Fruit fly (Drosophila melanogaster): Measurements from ENCODE around the gene CG18787.
"Not testable (repeated sequence)": the region's sequence is repeated elsewhere in the genome, so short reads cannot be mapped to it uniquely, and the experiment has no call there.

CG18787 gene

dm6 chr2L:12002051-12002450 is 2.9 kb upstream of the CG18787 start, which contains the start of gene Hacd1:
Hacd1 (minus strand) TSS chr2L:12002266.
- TF ChIP-seq CG13287 (GFP tag; IDR thresholded peaks at IDR 0.05; ENCODE audit: partially characterized antibody) (no peak), D19A (tag; optimal IDR thresholded peaks at IDR 0.05) (peak; percentile 99), pzg (GFP tag; optimal IDR thresholded peaks at IDR 0.05) (peak; percentile 10), CG2712 (tag; optimal IDR thresholded peaks at IDR 0.05) (peak; percentile 12), Pdp1 (GFP tag; optimal IDR thresholded peaks at IDR 0.05) (peak in 1 of 2 experiments; percentile 53), Blimp-1 (GFP tag; optimal IDR thresholded peaks at IDR 0.05) (peak; percentile 45), ssp (GFP tag; IDR thresholded peaks at IDR 0.05) (no peak), stwl (tag; optimal IDR thresholded peaks at IDR 0.05) (peak; percentile 19), Deaf1 (tag; optimal IDR thresholded peaks at IDR 0.05) (peak; percentile 8), CG9797 (GFP tag; optimal IDR thresholded peaks at IDR 0.05) (peak; percentile 62), shn (GFP tag; optimal IDR thresholded peaks at IDR 0.05) (no peak), Hr51 (GFP tag; optimal IDR thresholded peaks at IDR 0.05) (no peak), CG8290 (GFP tag; optimal IDR thresholded peaks at IDR 0.05) (no peak), CG8290 (tag; optimal IDR thresholded peaks at IDR 0.05) (peak in 1 of 2 experiments; percentile 14), sug (tag; optimal IDR thresholded peaks at IDR 0.05) (peak; percentile 60), Med (GFP tag) (peak; percentile 64), Hr78 (GFP tag; optimal IDR thresholded peaks at IDR 0.05) (peak in 1 of 2 experiments; percentile 99), mirr (GFP tag; optimal IDR thresholded peaks at IDR 0.05) (peak; percentile 7), Nf-YB (GFP tag; optimal IDR thresholded peaks at IDR 0.05) (peak; percentile 68), gfzf (GFP tag; optimal IDR thresholded peaks at IDR 0.05) (peak; percentile 51), Stat92E (GFP tag; optimal IDR thresholded peaks at IDR 0.05) (peak in 1 of 3 experiments; percentile 4), ems (GFP tag; optimal IDR thresholded peaks at IDR 0.05) (no peak), MESR4 (GFP tag; optimal IDR thresholded peaks at IDR 0.05) (peak; percentile 74), CG17829 (tag; optimal IDR thresholded peaks at IDR 0.05) (peak; percentile 1), CG12744 (GFP tag; optimal IDR thresholded peaks at IDR 0.05) (no peak), exex (tag; optimal IDR thresholded peaks at IDR 0.05) (peak; percentile 52), Nf-YC (tag; optimal IDR thresholded peaks at IDR 0.05) (peak; percentile 76), Hey (tag; optimal IDR thresholded peaks at IDR 0.05) (no peak), CG34376 (GFP tag; optimal IDR thresholded peaks at IDR 0.05) (peak; percentile 27), CG17385 (GFP tag; optimal IDR thresholded peaks at IDR 0.05) (peak; percentile 4), crp (GFP tag; optimal IDR thresholded peaks at IDR 0.05) (peak in 1 of 2 experiments; percentile 42)

dm6 chr2L:12001132-12001531 is 2.0 kb upstream of the CG18787 start:
- TF ChIP-seq D19A (tag; optimal IDR thresholded peaks at IDR 0.05) (peak; percentile 11), CG15073 (GFP tag; optimal IDR thresholded peaks at IDR 0.05) (peak; percentile 65), Gug (GFP tag; IDR thresholded peaks at IDR 0.05) (no peak), Pdp1 (GFP tag; optimal IDR thresholded peaks at IDR 0.05) (peak in 1 of 2 experiments; percentile 68)

- TF ChIP-seq Antp (GFP tag; optimal IDR thresholded peaks at IDR 0.05); phol (tag; optimal IDR thresholded peaks at IDR 0.05); Deaf1 (tag; optimal IDR thresholded peaks at IDR 0.05): not testable (repeated sequence)
Observed at dm6 chr2L:11996509-11996908, 2.6 kb downstream of the CG18787 start, which contains the start of gene Ada1-1. Ada1-1 (plus strand) TSS chr2L:11996809.

Measured in whole organism, embryonic.